Worm (Caenorhabditis elegans) whole organism, L1 larva: ENCODE data around the gene eif-3.D.

Experiments
- efl-1 ChIP-seq, 4 experiments: fragments of 150-350 bp; optimal IDR thresholded peaks in 3 of 4; peaks in 1 of 4; 1 replicate in 1 of 4; 2 replicates in 3 of 4; lab custom pipeline; 2014; ENCODE audit warnings: missing biosample characterization in 2 of 4, missing genetic modification characterization in 2 of 4, missing genetic modification reagents in 2 of 4
- grh-1 ChIP-seq: fragments of 200-800 bp; sonication (Bioruptor generic); IDR thresholded peaks from 2 replicates; pipeline ENCODE4 v1.3.6; 2022; ENCODE audit warnings: missing genetic modification reagents, missing genetic modification characterization, missing compliant biosample characterization

Gene eif-3.D

DNA sequence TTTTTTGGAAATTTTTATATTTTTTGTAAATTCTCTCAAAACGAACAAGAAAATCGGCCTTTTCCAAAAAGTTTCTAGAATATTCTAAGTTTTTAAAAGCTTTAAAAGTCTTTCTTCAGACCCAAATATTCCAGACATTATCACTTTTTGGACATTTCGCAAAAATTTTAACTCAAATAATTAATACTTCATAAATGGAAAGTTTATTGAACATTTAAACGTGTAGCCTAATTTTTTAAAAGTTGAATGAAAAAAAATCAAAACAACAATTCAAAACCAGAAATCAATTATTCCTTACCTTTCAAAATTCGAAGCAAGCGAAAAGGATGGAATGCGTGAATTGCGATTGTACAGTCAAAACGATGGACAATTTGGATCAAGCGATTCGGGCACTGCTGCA, 51.6 kb downstream of the eif-3.D start, which contains the start of gene ZK637.15:
TSS of gene ZK637.15 (plus strand) at position 301 of the 400 bp plus-strand sequence.
- no peak for TF ChIP-seq grh-1 (GFP tag; lab: Robert Waterston, UW)
- no peak for TF ChIP-seq efl-1 (optimal IDR thresholded peaks at IDR 0.05; lab: Kevin White, UChicago)
- peak in 1 of 2 experiments; percentile 23 for TF ChIP-seq efl-1 (GFP tag; optimal IDR thresholded peaks at IDR 0.05 in 1 of 2; lab: Kevin White, UChicago)
